Worm (Caenorhabditis elegans): ENCODE data around the gene Y54E2A.10.

- no peak for TF ChIP-seq Y22D7AL.16 (tag; optimal IDR thresholded peaks at IDR 0.05)
- TF ChIP-seq ahr-1 (tag; optimal IDR thresholded peaks at IDR 0.05), result no peak
- no peak for TF ChIP-seq gmeb-2 (tag; optimal IDR thresholded peaks at IDR 0.05)
- no peak for TF ChIP-seq tbx-2 (tag; optimal IDR thresholded peaks at IDR 0.05)
- TF ChIP-seq pha-4 (tag; optimal IDR thresholded peaks at IDR 0.05), result no peak
- TF ChIP-seq lin-11 (tag; optimal IDR thresholded peaks at IDR 0.05), result no peak
- no peak for TF ChIP-seq syd-9 (tag; optimal IDR thresholded peaks at IDR 0.05)
- TF ChIP-seq unc-86 (tag; optimal IDR thresholded peaks at IDR 0.05), result no peak
- TF ChIP-seq hlh-30 (tag; optimal IDR thresholded peaks at IDR 0.05; ENCODE audit: insufficient read depth), result no peak
- TF ChIP-seq ceh-2 (tag; optimal IDR thresholded peaks at IDR 0.05), result no peak
Measured at ce11 chrII:14810609-14811008, 19.8 kb downstream of the Y54E2A.10 start.
